Fruit fly (Drosophila melanogaster) whole organism, pupa: ENCODE data around the gene RnpS1.

Experiments
- CG10348 ChIP-seq: fragments of 200-800 bp; sonication (Bioruptor generic); IDR thresholded peaks from 2 replicates; pipeline ENCODE4 v1.3.6; 2022; ENCODE audit warnings: missing biosample characterization, missing genetic modification characterization
- CG12605 ChIP-seq: fragments of 200-800 bp; sonication (Bioruptor generic); IDR thresholded peaks from 2 replicates; pipeline ENCODE4 v1.3.6; 2022; ENCODE audit warnings: missing biosample characterization, missing genetic modification characterization
- CG13204 ChIP-seq: fragments of 200-800 bp; sonication (Bioruptor generic); optimal IDR thresholded peaks from 2 replicates; lab custom pipeline; 2018; ENCODE audit warnings: missing biosample characterization, mild to moderate bottlenecking, missing genetic modification characterization, moderate library complexity
- CG14655 ChIP-seq: fragments of 200-800 bp; sonication (Bioruptor generic); optimal IDR thresholded peaks from 3 replicates; lab custom pipeline; 2017; ENCODE audit warnings: mild to moderate bottlenecking, missing biosample characterization, missing genetic modification reagents, missing genetic modification characterization
- CG15710 ChIP-seq: fragments of 200-800 bp; sonication (Bioruptor generic); optimal IDR thresholded peaks from 2 replicates; lab custom pipeline; 2018; ENCODE audit warnings: missing biosample characterization, mild to moderate bottlenecking, missing genetic modification characterization, moderate library complexity
- CG17806 ChIP-seq: fragments of 200-800 bp; sonication (Bioruptor generic); optimal IDR thresholded peaks from 2 replicates; lab custom pipeline; 2018; ENCODE audit warnings: missing biosample characterization, mild to moderate bottlenecking, missing genetic modification characterization, moderate library complexity
- CG32121 ChIP-seq: fragments of 200-800 bp; sonication (Bioruptor generic); IDR thresholded peaks from 2 replicates; pipeline ENCODE4 v1.3.6; 2022; ENCODE audit warnings: missing biosample characterization, missing genetic modification characterization
- CG34367 ChIP-seq: fragments of 200-800 bp; sonication (Bioruptor generic); optimal IDR thresholded peaks from 2 replicates; lab custom pipeline; 2018; ENCODE audit warnings: missing biosample characterization, mild to moderate bottlenecking, missing genetic modification characterization
- CG4496 ChIP-seq: fragments of 200-800 bp; sonication (Bioruptor generic); IDR thresholded peaks from 3 replicates; pipeline ENCODE4 v1.3.6; 2022; ENCODE audit warnings: missing biosample characterization, missing genetic modification characterization
- CG8159 ChIP-seq: fragments of 200-800 bp; sonication (Bioruptor generic); optimal IDR thresholded peaks from 3 replicates; lab custom pipeline; 2018; ENCODE audit warnings: missing biosample characterization, mild to moderate bottlenecking, missing genetic modification characterization, moderate library complexity
- CG8301 ChIP-seq: fragments of 200-800 bp; sonication (Bioruptor generic); optimal IDR thresholded peaks from 2 replicates; lab custom pipeline; 2018; ENCODE audit warnings: missing biosample characterization, mild to moderate bottlenecking, missing genetic modification characterization
- CG9948 ChIP-seq: fragments of 200-800 bp; sonication (Bioruptor generic); optimal IDR thresholded peaks from 2 replicates; lab custom pipeline; 2018; ENCODE audit warnings: missing biosample characterization, mild to moderate bottlenecking, missing genetic modification characterization, moderate library complexity
- D1 ChIP-seq: fragments of 200-800 bp; sonication (Bioruptor generic); optimal IDR thresholded peaks from 2 replicates; lab custom pipeline; 2018; ENCODE audit warnings: missing biosample characterization, mild to moderate bottlenecking, missing genetic modification characterization, moderate library complexity
- EcR ChIP-seq: fragments of 200-800 bp; sonication (Bioruptor generic); optimal IDR thresholded peaks from 3 replicates; lab custom pipeline; 2019; ENCODE audit warnings: missing biosample characterization, missing genetic modification characterization, mild to moderate bottlenecking, moderate library complexity, missing genetic modification reagents
- Ets98B ChIP-seq: fragments of 200-800 bp; sonication (Bioruptor generic); IDR thresholded peaks from 2 replicates; pipeline ENCODE4 v1.3.6; 2022; ENCODE audit warnings: missing biosample characterization, missing genetic modification characterization
- Pif1A ChIP-seq: fragments of 200-800 bp; sonication (Bioruptor generic); optimal IDR thresholded peaks from 3 replicates; lab custom pipeline; 2016; ENCODE audit warnings: missing biosample characterization, missing genetic modification characterization
- Pif1B ChIP-seq: fragments of 200-800 bp; sonication (Bioruptor generic); optimal IDR thresholded peaks from 3 replicates; lab custom pipeline; 2016; ENCODE audit warnings: missing biosample characterization, missing genetic modification characterization
- Snoo ChIP-seq: fragments of 200-800 bp; sonication (Bioruptor generic); optimal IDR thresholded peaks from 3 replicates; lab custom pipeline; 2017; ENCODE audit warnings: missing biosample characterization, mild to moderate bottlenecking, missing genetic modification characterization, inconsistent platforms
- fd96Ca ChIP-seq: fragments of 200-800 bp; sonication (Bioruptor generic); IDR thresholded peaks from 3 replicates; pipeline ENCODE4 v1.3.6; 2022; ENCODE audit warnings: missing biosample characterization, missing genetic modification characterization
- gl ChIP-seq: fragments of 200-800 bp; sonication (Bioruptor generic); optimal IDR thresholded peaks from 2 replicates; lab custom pipeline; 2018; ENCODE audit warnings: missing biosample characterization, mild to moderate bottlenecking, missing genetic modification characterization
- rn ChIP-seq: fragments of 200-800 bp; sonication (Bioruptor generic); IDR thresholded peaks from 2 replicates; pipeline ENCODE4 v1.3.6; 2022; ENCODE audit warnings: missing biosample characterization, missing genetic modification characterization

RnpS1 gene

dm6 chr3R:9529387-9529897, 22.4 kb upstream of the RnpS1 start:
- TF ChIP-seq Ets98B (GFP tag; lab: Robert Waterston, UW) (no peak), CG14655 (GFP tag; lab: Kevin White, UChicago) (no peak), CG32121 (GFP tag; lab: Robert Waterston, UW) (no peak), CG15710 (tag; lab: Kevin White, UChicago) (no peak), rn (GFP tag; lab: Robert Waterston, UW) (no peak), CG13204 (no peak), EcR (GFP tag; lab: Kevin White, UChicago) (no peak), CG10348 (no peak), CG17806 (tag; lab: Kevin White, UChicago) (no peak), CG4496 (GFP tag; lab: Robert Waterston, UW) (no peak), CG12605 (GFP tag; lab: Robert Waterston, UW) (no peak), Snoo (tag; lab: Kevin White, UChicago) (no peak), Pif1A (GFP tag; lab: Kevin White, UChicago) (no peak)

DNA sequence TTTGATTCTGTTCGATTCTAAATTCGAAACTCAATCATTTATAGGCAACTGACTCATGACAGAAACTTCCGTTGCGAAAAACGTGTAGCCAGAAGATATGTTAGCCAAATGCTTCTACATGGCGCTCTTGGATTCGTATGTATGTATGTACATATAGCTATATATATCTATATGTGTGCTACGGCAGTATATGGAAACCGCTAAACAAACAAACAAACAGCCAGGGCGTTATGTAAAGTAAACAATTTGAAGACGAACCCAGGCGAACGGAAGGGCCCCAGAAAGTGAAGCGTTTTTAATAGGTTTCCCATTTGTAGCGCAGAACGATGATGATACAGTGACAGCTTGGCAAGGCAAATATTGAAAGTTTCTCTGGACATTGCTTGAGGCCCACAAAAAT, 21.9 kb upstream of the RnpS1 start:
- no peak for TF ChIP-seq CG34367
- no peak for TF ChIP-seq CG14655 (GFP tag; lab: Kevin White, UChicago)
- no peak for TF ChIP-seq CG8301
- TF ChIP-seq, all 21 proteins: peak for 0

DNA sequence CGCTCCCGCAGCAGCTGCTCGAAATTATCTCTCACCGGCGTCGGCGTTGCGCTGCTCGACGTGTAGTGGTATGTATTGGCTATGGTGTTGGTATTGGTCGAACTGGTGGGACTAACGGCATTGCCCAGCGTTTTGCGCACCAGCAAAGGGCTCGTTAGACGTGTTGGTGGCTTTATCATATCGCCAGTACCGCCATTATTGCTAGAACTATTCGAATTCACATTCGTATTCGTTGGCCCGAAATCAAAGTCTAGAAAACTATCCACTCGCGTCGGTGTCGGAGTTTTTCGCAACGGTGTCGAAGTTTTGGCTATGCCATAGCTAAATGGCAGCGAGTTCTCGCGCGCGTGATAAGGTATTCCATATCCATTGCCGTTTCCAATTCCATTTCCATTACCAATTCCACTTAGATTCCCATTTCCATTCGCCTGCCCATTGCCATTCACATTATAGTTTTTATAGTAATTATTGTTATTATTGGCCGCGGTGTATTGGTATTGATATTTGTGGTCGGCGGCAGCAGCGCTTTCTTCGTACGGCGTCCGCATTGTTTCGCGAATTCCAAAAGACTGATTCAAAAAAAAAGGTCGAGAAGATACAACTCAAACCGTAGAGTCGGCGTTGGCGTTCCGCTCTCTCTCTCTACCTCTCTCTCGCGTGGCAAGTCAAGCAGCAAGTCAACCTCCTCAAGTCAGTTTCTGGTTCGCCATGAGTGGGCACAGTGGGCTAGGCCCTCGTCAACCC, 19.2 kb upstream of the RnpS1 start, which contains the start of gene by:
Gene by (minus strand): TSS at position 575 of the 744 bp plus-strand sequence.
- TF ChIP-seq CG8159 (tag; lab: Kevin White, UChicago) = no peak
- no peak for TF ChIP-seq gl
- TF ChIP-seq CG17806 (tag; lab: Kevin White, UChicago) = no peak
- TF ChIP-seq Snoo (tag; lab: Kevin White, UChicago) = no peak
- TF ChIP-seq CG13204 = no peak
- no peak; the same call in 2 of the 3 replicates for TF ChIP-seq CG4496 (GFP tag; lab: Robert Waterston, UW)
- TF ChIP-seq rn (GFP tag; lab: Robert Waterston, UW) = no peak
- TF ChIP-seq fd96Ca (GFP tag; lab: Robert Waterston, UW) = no peak
- no peak for TF ChIP-seq EcR (GFP tag; lab: Kevin White, UChicago)
- TF ChIP-seq CG32121 (GFP tag; lab: Robert Waterston, UW) = no peak
- no peak for TF ChIP-seq CG9948 (tag; lab: Kevin White, UChicago)
- TF ChIP-seq CG12605 (GFP tag; lab: Robert Waterston, UW) = no peak; the same call in 1 of the 2 replicates
- TF ChIP-seq Pif1A (GFP tag; lab: Kevin White, UChicago) = no peak
- no peak for TF ChIP-seq CG15710 (tag; lab: Kevin White, UChicago)
- no peak for TF ChIP-seq Pif1B (GFP tag; lab: Kevin White, UChicago)
- no peak for TF ChIP-seq CG10348
- TF ChIP-seq CG34367 = no peak
- TF ChIP-seq Ets98B (GFP tag; lab: Robert Waterston, UW) = no peak; the same call in 1 of the 2 replicates

DNA sequence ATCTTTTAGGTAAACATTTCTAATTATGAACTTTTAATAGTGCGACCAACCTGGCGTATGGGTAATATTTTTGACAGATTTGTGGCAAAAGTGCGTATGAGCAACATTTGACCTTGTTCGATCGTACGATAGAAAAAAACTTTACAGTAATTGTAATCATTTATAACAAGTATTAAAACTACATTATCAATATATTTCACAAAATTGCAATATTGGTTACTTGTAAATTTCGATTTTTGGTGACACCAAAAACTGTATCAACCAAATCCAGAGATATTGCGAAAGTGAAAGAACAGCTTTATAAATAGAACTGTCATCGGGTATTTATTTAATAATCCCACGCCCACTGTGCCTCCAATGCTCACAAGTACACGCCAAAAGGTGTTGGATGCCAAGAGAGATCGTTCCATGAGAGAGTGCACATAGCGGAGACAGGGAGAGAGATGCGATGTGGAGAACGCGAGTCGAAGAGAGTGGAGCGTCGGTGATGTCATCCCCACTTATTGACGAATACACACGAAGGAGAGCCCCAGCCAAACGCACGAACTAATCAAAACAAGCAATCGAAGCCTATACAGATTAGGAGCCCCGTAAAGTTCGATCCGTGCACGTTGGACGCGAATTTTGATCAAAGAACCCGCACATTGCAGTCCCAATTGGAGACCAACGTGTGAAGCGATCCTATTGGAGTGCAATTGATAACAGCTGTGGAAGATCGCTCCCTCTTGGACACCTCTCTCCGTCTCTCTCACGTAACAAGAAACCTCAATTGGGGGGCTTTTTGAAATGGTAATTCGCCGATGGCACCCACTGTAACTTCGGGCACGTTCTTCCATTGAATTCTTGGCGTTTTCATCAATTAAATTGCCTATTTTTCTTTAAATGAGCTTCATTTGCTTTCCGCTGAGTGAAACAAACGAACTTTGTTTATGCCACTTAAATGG, 18.4 kb upstream of the RnpS1 start:
- TF ChIP-seq CG32121 (GFP tag; lab: Robert Waterston, UW) (peak; percentile 91), CG8301 (peak; percentile 98), CG10348 (peak; percentile 75), Pif1B (GFP tag; lab: Kevin White, UChicago) (peak; percentile 97), CG4496 (GFP tag; lab: Robert Waterston, UW) (peak; percentile 90; the same call in 2 of the 3 replicates), CG15710 (tag; lab: Kevin White, UChicago) (peak; percentile 94), CG8159 (tag; lab: Kevin White, UChicago) (peak; percentile 97), CG17806 (tag; lab: Kevin White, UChicago) (peak; percentile 91), Pif1A (GFP tag; lab: Kevin White, UChicago) (peak; percentile 98), CG34367 (peak; percentile 92), rn (GFP tag; lab: Robert Waterston, UW) (peak; percentile 66), EcR (GFP tag; lab: Kevin White, UChicago) (peak; percentile 48), Ets98B (GFP tag; lab: Robert Waterston, UW) (peak; percentile 77; the same call in 1 of the 2 replicates), CG14655 (GFP tag; lab: Kevin White, UChicago) (peak; percentile 99), CG12605 (GFP tag; lab: Robert Waterston, UW) (peak; percentile 44; the same call in 1 of the 2 replicates), fd96Ca (GFP tag; lab: Robert Waterston, UW) (peak; percentile 93), CG13204 (peak; percentile 89), Snoo (tag; lab: Kevin White, UChicago) (peak; percentile 98), D1 (peak; percentile 95), gl (peak; percentile 85), CG9948 (tag; lab: Kevin White, UChicago) (peak; percentile 96)
- TF ChIP-seq, all 21 proteins: peak for 21

dm6 chr3R:9534125-9534496, 17.7 kb upstream of the RnpS1 start:
- peak; percentile 75 for TF ChIP-seq Pif1B (GFP tag; lab: Kevin White, UChicago)
- TF ChIP-seq CG34367 = peak; percentile 86
- peak; percentile 91 for TF ChIP-seq CG9948 (tag; lab: Kevin White, UChicago)
- peak; percentile 45 for TF ChIP-seq gl
- peak; percentile 91 for TF ChIP-seq CG32121 (GFP tag; lab: Robert Waterston, UW)
- peak; percentile 85 for TF ChIP-seq CG15710 (tag; lab: Kevin White, UChicago)
- TF ChIP-seq CG12605 (GFP tag; lab: Robert Waterston, UW) = peak; percentile 83
- TF ChIP-seq Snoo (tag; lab: Kevin White, UChicago) = peak; percentile 79
- peak; percentile 93 for TF ChIP-seq CG14655 (GFP tag; lab: Kevin White, UChicago)
- peak; percentile 90 for TF ChIP-seq CG8159 (tag; lab: Kevin White, UChicago)
- TF ChIP-seq CG13204 = peak; percentile 22
- TF ChIP-seq EcR (GFP tag; lab: Kevin White, UChicago) = no peak
- TF ChIP-seq CG17806 (tag; lab: Kevin White, UChicago) = peak; percentile 90
- TF ChIP-seq CG8301 = peak; percentile 94
- TF ChIP-seq CG4496 (GFP tag; lab: Robert Waterston, UW) = peak; percentile 96
- peak; percentile 51; the same call in 1 of the 3 replicates for TF ChIP-seq fd96Ca (GFP tag; lab: Robert Waterston, UW)
- TF ChIP-seq CG10348 = peak; percentile 44; the same call in 1 of the 2 replicates
- TF ChIP-seq D1 = peak; percentile 85
- peak; percentile 87 for TF ChIP-seq Pif1A (GFP tag; lab: Kevin White, UChicago)
- peak; percentile 93 for TF ChIP-seq Ets98B (GFP tag; lab: Robert Waterston, UW)
- TF ChIP-seq rn (GFP tag; lab: Robert Waterston, UW) = peak; percentile 82
